Worm (Caenorhabditis elegans) whole organism, mixed stage, embryonic: ENCODE data around the gene C24H10.2.

Experiments used
- elt-3 ChIP-seq: fragments of 150-350 bp; optimal IDR thresholded peaks from 2 replicates; lab custom pipeline; 2014; ENCODE audit warnings: missing biosample characterization, missing genetic modification characterization
- pha-4 ChIP-seq: fragments of 150-350 bp; optimal IDR thresholded peaks from 2 replicates; lab custom pipeline; 2018; ENCODE audit warnings: missing biosample characterization, missing genetic modification reagents, missing genetic modification characterization
- unc-120 ChIP-seq: sonication (generic microtip); optimal IDR thresholded peaks from 2 replicates; lab custom pipeline; 2017; ENCODE audit warnings: missing genetic modification characterization, missing compliant biosample characterization; ENCODE audit not compliant: poor library complexity, severe bottlenecking
- unc-39 ChIP-seq: fragments of 150-350 bp; optimal IDR thresholded peaks from 2 replicates; lab custom pipeline; 2014; ENCODE audit warnings: missing biosample characterization, missing genetic modification characterization
- ztf-11 ChIP-seq: fragments of 150-350 bp; optimal IDR thresholded peaks from 2 replicates; lab custom pipeline; 2014; ENCODE audit warnings: missing biosample characterization, missing genetic modification characterization

- no peak for TF ChIP-seq ztf-11 (tag; lab: Kevin White, UChicago)
- no peak for TF ChIP-seq pha-4 (tag; lab: Kevin White, UChicago)
- TF ChIP-seq unc-39 (tag; lab: Kevin White, UChicago), result no peak
- TF ChIP-seq unc-120 (tag; lab: Kevin White, UChicago), result no peak
- TF ChIP-seq elt-3, result no peak
These were observed 20.5 kb upstream of the C24H10.2 start, which contains the start of gene Y64H9A.2 for ce11 chrX:5043887-5044286.
